Fruit fly (Drosophila melanogaster) whole organism, prepupa: Measurements from ENCODE around the gene Hsp26.

ENCODE experiments used
- Blimp-1 ChIP-seq: fragments of 200-800 bp; sonication (Bioruptor generic); optimal IDR thresholded peaks from 3 replicates; lab custom pipeline; 2017; ENCODE audit warnings: missing biosample characterization, missing genetic modification characterization, mild to moderate bottlenecking, moderate library complexity, missing genetic modification reagents
- CG10631 ChIP-seq: fragments of 200-800 bp; sonication (Bioruptor generic); optimal IDR thresholded peaks from 2 replicates; lab custom pipeline; 2016; ENCODE audit warnings: missing biosample characterization, missing genetic modification characterization
- CG11762 ChIP-seq: fragments of 200-800 bp; sonication (Bioruptor generic); optimal IDR thresholded peaks from 3 replicates; lab custom pipeline; 2016; ENCODE audit warnings: missing biosample characterization, missing genetic modification characterization; ENCODE audit not compliant: insufficient read depth
- CG15336 ChIP-seq: fragments of 200-800 bp; sonication (Bioruptor generic); IDR thresholded peaks from 2 replicates; pipeline ENCODE4 v1.3.6; 2022; ENCODE audit warnings: missing biosample characterization, missing genetic modification characterization
- CG1621 ChIP-seq: fragments of 200-800 bp; sonication (Bioruptor generic); optimal IDR thresholded peaks from 3 replicates; lab custom pipeline; 2018; ENCODE audit warnings: missing biosample characterization, mild to moderate bottlenecking, missing genetic modification characterization
- CG16779 ChIP-seq: fragments of 200-800 bp; sonication (Bioruptor generic); optimal IDR thresholded peaks from 3 replicates; lab custom pipeline; 2017; ENCODE audit warnings: missing biosample characterization, mild to moderate bottlenecking, missing genetic modification characterization
- CG31627 ChIP-seq: fragments of 200-800 bp; sonication (Bioruptor generic); optimal IDR thresholded peaks from 3 replicates; lab custom pipeline; 2016; ENCODE audit warnings: missing biosample characterization, missing genetic modification characterization
- CG32006 ChIP-seq: fragments of 200-800 bp; sonication (Bioruptor generic); optimal IDR thresholded peaks from 3 replicates; lab custom pipeline; 2017; ENCODE audit warnings: missing biosample characterization, mild to moderate bottlenecking, missing genetic modification characterization
- CG34406 ChIP-seq: fragments of 200-800 bp; sonication (Bioruptor generic); optimal IDR thresholded peaks from 3 replicates; lab custom pipeline; 2016; ENCODE audit warnings: missing biosample characterization, missing genetic modification characterization
- CG3919 ChIP-seq: fragments of 200-800 bp; sonication (Bioruptor generic); optimal IDR thresholded peaks from 3 replicates; lab custom pipeline; 2016; ENCODE audit warnings: missing biosample characterization, missing genetic modification characterization
- CG4318 ChIP-seq: fragments of 200-800 bp; sonication (Bioruptor generic); optimal IDR thresholded peaks from 3 replicates; lab custom pipeline; 2017; ENCODE audit warnings: missing biosample characterization, mild to moderate bottlenecking, missing genetic modification characterization
- CG6163 ChIP-seq: fragments of 200-800 bp; sonication (Bioruptor generic); IDR thresholded peaks from 3 replicates; pipeline ENCODE4 v1.3.6; 2022; ENCODE audit warnings: missing biosample characterization, missing genetic modification characterization
- CG6854 ChIP-seq: fragments of 200-800 bp; sonication (Bioruptor generic); optimal IDR thresholded peaks from 2 replicates; lab custom pipeline; 2017; ENCODE audit warnings: missing biosample characterization, mild to moderate bottlenecking, missing genetic modification characterization
- CG8119 ChIP-seq: fragments of 200-800 bp; sonication (Bioruptor generic); IDR thresholded peaks from 3 replicates; pipeline ENCODE4 v1.3.6; 2022; ENCODE audit warnings: missing biosample characterization, missing genetic modification characterization
- CG8319 ChIP-seq: fragments of 200-800 bp; sonication (Bioruptor generic); optimal IDR thresholded peaks from 3 replicates; lab custom pipeline; 2016; ENCODE audit warnings: missing biosample characterization, missing genetic modification characterization
- CG8632 ChIP-seq: fragments of 200-800 bp; sonication (Bioruptor generic); optimal IDR thresholded peaks from 3 replicates; lab custom pipeline; 2016; ENCODE audit warnings: missing biosample characterization, missing genetic modification characterization
- CG9139 ChIP-seq: fragments of 200-800 bp; sonication (Bioruptor generic); optimal IDR thresholded peaks from 3 replicates; lab custom pipeline; 2017; ENCODE audit warnings: missing biosample characterization, mild to moderate bottlenecking, missing genetic modification characterization
- Eip75B ChIP-seq: fragments of 200-800 bp; sonication (Bioruptor generic); optimal IDR thresholded peaks from 3 replicates; lab custom pipeline; 2016; ENCODE audit warnings: missing biosample characterization, missing genetic modification characterization
- Eip78C ChIP-seq: fragments of 200-800 bp; sonication (Bioruptor generic); peaks from one replicate; lab custom pipeline; 2016; ENCODE audit warnings: missing biosample characterization, missing genetic modification characterization
- Ets96B ChIP-seq: fragments of 200-800 bp; optimal IDR thresholded peaks from 2 replicates; lab custom pipeline; 2019; ENCODE audit warnings: missing biosample characterization, mild to moderate bottlenecking, missing genetic modification characterization, moderate library complexity
- Gug ChIP-seq: fragments of 200-800 bp; sonication (Bioruptor generic); IDR thresholded peaks from 2 replicates; pipeline ENCODE4 v1.3.6; 2022; ENCODE audit warnings: missing biosample characterization, missing genetic modification characterization
- Hr38 ChIP-seq: sonication (Bioruptor generic); optimal IDR thresholded peaks from 2 replicates; lab custom pipeline; 2016; ENCODE audit warnings: missing biosample characterization, missing genetic modification characterization
- Hr39 ChIP-seq: fragments of 200-800 bp; sonication (Bioruptor generic); optimal IDR thresholded peaks from 2 replicates; lab custom pipeline; 2016; ENCODE audit warnings: missing biosample characterization, missing genetic modification characterization
- Hr4 ChIP-seq: fragments of 200-800 bp; sonication (Bioruptor generic); optimal IDR thresholded peaks from 3 replicates; lab custom pipeline; 2016; ENCODE audit warnings: missing biosample characterization, missing genetic modification characterization
- Lpt ChIP-seq: fragments of 200-800 bp; sonication (Bioruptor generic); optimal IDR thresholded peaks from 3 replicates; lab custom pipeline; 2016; ENCODE audit warnings: missing biosample characterization, missing genetic modification characterization
- Met ChIP-seq: fragments of 200-800 bp; sonication (Bioruptor generic); optimal IDR thresholded peaks from 3 replicates; lab custom pipeline; 2016; ENCODE audit warnings: missing biosample characterization, missing genetic modification characterization
- OdsH ChIP-seq: fragments of 200-800 bp; sonication (Bioruptor generic); optimal IDR thresholded peaks from 3 replicates; lab custom pipeline; 2016; ENCODE audit warnings: missing biosample characterization, missing genetic modification characterization
- Sox102F ChIP-seq: fragments of 200-800 bp; sonication (Bioruptor generic); optimal IDR thresholded peaks from 2 replicates; lab custom pipeline; 2016; ENCODE audit warnings: missing biosample characterization, mild to moderate bottlenecking, missing genetic modification characterization
- Sox14 ChIP-seq: fragments of 200-800 bp; sonication (Bioruptor generic); optimal IDR thresholded peaks from 3 replicates; lab custom pipeline; 2016; ENCODE audit warnings: missing biosample characterization, missing genetic modification characterization
- Sox15 ChIP-seq: fragments of 200-800 bp; sonication (Bioruptor generic); optimal IDR thresholded peaks from 3 replicates; lab custom pipeline; 2016; ENCODE audit warnings: missing biosample characterization, missing genetic modification characterization
- achi ChIP-seq: fragments of 200-800 bp; sonication (Bioruptor generic); optimal IDR thresholded peaks from 3 replicates; lab custom pipeline; 2016; ENCODE audit warnings: missing biosample characterization, missing genetic modification characterization
- acj6 ChIP-seq: fragments of 200-800 bp; sonication (Bioruptor generic); optimal IDR thresholded peaks from 3 replicates; lab custom pipeline; 2016; ENCODE audit warnings: missing biosample characterization, missing genetic modification characterization
- dac ChIP-seq: fragments of 200-800 bp; sonication (Bioruptor generic); optimal IDR thresholded peaks from 2 replicates; lab custom pipeline; 2017; ENCODE audit warnings: missing biosample characterization, mild to moderate bottlenecking, missing genetic modification characterization
- dsx ChIP-seq: fragments of 200-800 bp; optimal IDR thresholded peaks from 3 replicates; lab custom pipeline; 2019; ENCODE audit warnings: missing biosample characterization, mild to moderate bottlenecking, missing genetic modification characterization, moderate library complexity; ENCODE audit not compliant: poor library complexity, severe bottlenecking
- fd59A ChIP-seq: fragments of 200-800 bp; sonication (Bioruptor generic); optimal IDR thresholded peaks from 2 replicates; lab custom pipeline; 2017; ENCODE audit warnings: missing biosample characterization, mild to moderate bottlenecking, missing genetic modification characterization, missing genetic modification reagents
- fd85E ChIP-seq: fragments of 200-800 bp; sonication (Bioruptor generic); optimal IDR thresholded peaks from 3 replicates; lab custom pipeline; 2016; ENCODE audit warnings: missing biosample characterization, missing genetic modification characterization
- fkh ChIP-seq: fragments of 200-800 bp; sonication (Bioruptor generic); optimal IDR thresholded peaks from 3 replicates; lab custom pipeline; 2017; ENCODE audit warnings: missing biosample characterization, mild to moderate bottlenecking, missing genetic modification characterization, moderate library complexity
- salr ChIP-seq, 2 experiments: fragments of 200-800 bp; sonication (Bioruptor generic); optimal IDR thresholded peaks; 3 replicates each; lab custom pipeline; 2016 to 2018; ENCODE audit warnings: missing biosample characterization in 2 of 2, missing genetic modification characterization in 2 of 2, mild to moderate bottlenecking in 1 of 2
- ss ChIP-seq, 2 experiments: fragments of 200-800 bp; sonication (Bioruptor generic); optimal IDR thresholded peaks; 2 replicates in 1 of 2; 3 replicates in 1 of 2; lab custom pipeline; 2017 to 2018; ENCODE audit warnings: mild to moderate bottlenecking in 2 of 2, missing biosample characterization in 2 of 2, missing genetic modification characterization in 2 of 2, moderate library complexity in 1 of 2
- svp ChIP-seq: fragments of 200-800 bp; sonication (Bioruptor generic); peaks from one replicate; lab custom pipeline; 2016; ENCODE audit warnings: missing biosample characterization, missing genetic modification characterization

Hsp26 gene

dm6 chr3L:9410754-9411423, 33.7 kb upstream of the Hsp26 start, which contains the start of the genes CG4022 and Cpsf5 (continued):
- TF ChIP-seq Eip78C (GFP tag; lab: Kevin White, UChicago), result peak; percentile 91
- TF ChIP-seq Hr38 (GFP tag; lab: Kevin White, UChicago), result no peak
- no peak for TF ChIP-seq CG9139 (GFP tag; lab: Kevin White, UChicago)
- TF ChIP-seq CG32006 (GFP tag; lab: Kevin White, UChicago), result peak; percentile 82
- peak; percentile 99 for TF ChIP-seq fkh (GFP tag; lab: Kevin White, UChicago)
- TF ChIP-seq CG8319 (GFP tag; lab: Kevin White, UChicago), result no peak
- no peak; the same call in 1 of the 2 replicates for TF ChIP-seq Gug (GFP tag; lab: Robert Waterston, UW)
- TF ChIP-seq Sox15 (GFP tag; lab: Kevin White, UChicago), result peak; percentile 46
- TF ChIP-seq acj6 (GFP tag; lab: Kevin White, UChicago), result peak; percentile 77
- TF ChIP-seq CG8119 (GFP tag; lab: Robert Waterston, UW), result peak; percentile 73
- peak; percentile 71 for TF ChIP-seq CG34406 (GFP tag; lab: Kevin White, UChicago)
- TF ChIP-seq CG3919 (GFP tag; lab: Kevin White, UChicago), result peak; percentile 67
- peak; percentile 77 for TF ChIP-seq Sox102F
- TF ChIP-seq OdsH (GFP tag; lab: Kevin White, UChicago), result peak; percentile 79
- TF ChIP-seq Eip75B (GFP tag; lab: Kevin White, UChicago), result peak; percentile 78
- TF ChIP-seq CG31627 (GFP tag; lab: Kevin White, UChicago), result peak; percentile 67
- TF ChIP-seq dsx (GFP tag; lab: Kevin White, UChicago), result peak; percentile 41
- no peak for TF ChIP-seq CG16779 (tag; lab: Kevin White, UChicago)
- TF ChIP-seq Hr39 (GFP tag; lab: Kevin White, UChicago), result peak; percentile 62
- no peak for TF ChIP-seq salr (GFP tag; optimal IDR thresholded peaks at IDR 0.05; lab: Kevin White, UChicago)
- peak; percentile 79 for TF ChIP-seq CG10631 (GFP tag; lab: Kevin White, UChicago)
- TF ChIP-seq Blimp-1 (GFP tag; lab: Kevin White, UChicago), result no peak

- TF ChIP-seq achi (GFP tag; lab: Kevin White, UChicago) (no peak), Ets96B (tag; lab: Kevin White, UChicago) (no peak), svp (GFP tag; lab: Kevin White, UChicago) (no peak), fd85E (GFP tag; lab: Kevin White, UChicago) (no peak), Sox14 (GFP tag; lab: Kevin White, UChicago) (peak; percentile 80), Hr4 (no peak), fd59A (GFP tag; lab: Kevin White, UChicago) (no peak), CG8632 (GFP tag; lab: Kevin White, UChicago) (no peak), Lpt (GFP tag; lab: Kevin White, UChicago) (no peak), CG15336 (GFP tag; lab: Robert Waterston, UW) (no peak), Hr38 (GFP tag; lab: Kevin White, UChicago) (no peak), CG1621 (tag; lab: Kevin White, UChicago) (peak; percentile 52), dac (GFP tag; lab: Kevin White, UChicago) (no peak), CG11762 (GFP tag; lab: Kevin White, UChicago) (no peak), Blimp-1 (GFP tag; lab: Kevin White, UChicago) (no peak), ss (GFP tag; optimal IDR thresholded peaks at IDR 0.05; lab: Kevin White, UChicago) (peak; percentile 23 to 41)
These were observed 32.9 kb upstream of the Hsp26 start for dm6 chr3L:9410030-9410589.

dm6 chr3L:9404497-9404896, 27.3 kb upstream of the Hsp26 start, which contains the start of gene Cpr67B:
Cpr67B (plus strand) TSS chr3L:9404797.
- TF ChIP-seq CG6854, result no peak
- TF ChIP-seq Met (GFP tag; lab: Kevin White, UChicago), result no peak
- TF ChIP-seq dsx (GFP tag; lab: Kevin White, UChicago), result no peak
- TF ChIP-seq CG16779 (tag; lab: Kevin White, UChicago), result no peak
- TF ChIP-seq CG4318 (GFP tag; lab: Kevin White, UChicago), result no peak
- TF ChIP-seq Sox15 (GFP tag; lab: Kevin White, UChicago), result no peak
- TF ChIP-seq CG8319 (GFP tag; lab: Kevin White, UChicago), result no peak
- TF ChIP-seq CG34406 (GFP tag; lab: Kevin White, UChicago), result no peak
- no peak for TF ChIP-seq CG6163 (GFP tag; lab: Robert Waterston, UW)
- TF ChIP-seq, all 60 proteins: peak for 0
